Worm (Caenorhabditis elegans) whole organism, L4 larva: ENCODE results near the gene pvf-1.

Experiments used
- F10B5.3 ChIP-seq: sonication (generic microtip); optimal IDR thresholded peaks from 2 replicates; lab custom pipeline; 2016; ENCODE audit warnings: mild to moderate bottlenecking, missing genetic modification characterization, missing compliant biosample characterization
- F37D6.2 ChIP-seq: sonication (generic microtip); optimal IDR thresholded peaks from 2 replicates; lab custom pipeline; 2016; ENCODE audit warnings: mild to moderate bottlenecking, missing genetic modification characterization, missing compliant biosample characterization
- R02D3.7 ChIP-seq: fragments of 150-350 bp; sonication (generic microtip); optimal IDR thresholded peaks from 3 replicates; lab custom pipeline; 2014; ENCODE audit warnings: missing biosample characterization, missing genetic modification characterization
- T20F7.1 ChIP-seq: fragments of 200-800 bp; sonication (Bioruptor generic); optimal IDR thresholded peaks from 2 replicates; lab custom pipeline; 2018; ENCODE audit warnings: mild to moderate bottlenecking, missing genetic modification characterization, missing compliant biosample characterization
- T26A8.4 ChIP-seq: fragments of 200-800 bp; sonication (Bioruptor generic); IDR thresholded peaks from 2 replicates; pipeline ENCODE4 v1.3.6; 2022; ENCODE audit warnings: missing genetic modification characterization, missing compliant biosample characterization
- Y5F2A.4 ChIP-seq: fragments of 200-800 bp; sonication (Bioruptor generic); optimal IDR thresholded peaks from 2 replicates; lab custom pipeline; 2018; ENCODE audit warnings: mild to moderate bottlenecking, missing genetic modification characterization, missing compliant biosample characterization
- ZK546.5 ChIP-seq, 2 experiments: sonication (generic microtip); optimal IDR thresholded peaks; 2 replicates each; lab custom pipeline; 2017; ENCODE audit warnings: missing biosample characterization in 2 of 2, missing genetic modification characterization in 2 of 2
- aly-2 ChIP-seq: sonication (generic microtip); optimal IDR thresholded peaks from 2 replicates; lab custom pipeline; 2018; ENCODE audit warnings: missing biosample characterization, missing genetic modification characterization
- ceh-32 ChIP-seq: sonication (generic microtip); optimal IDR thresholded peaks from 2 replicates; lab custom pipeline; 2016; ENCODE audit warnings: mild to moderate bottlenecking, missing genetic modification characterization, missing compliant biosample characterization; ENCODE audit not compliant: poor library complexity
- ces-1 ChIP-seq: fragments of 150-350 bp; sonication (generic microtip); optimal IDR thresholded peaks from 4 replicates; lab custom pipeline; 2014; ENCODE audit warnings: missing biosample characterization, missing genetic modification reagents, missing genetic modification characterization
- cey-2 ChIP-seq: sonication (generic microtip); optimal IDR thresholded peaks from 3 replicates; lab custom pipeline; 2017; ENCODE audit warnings: missing genetic modification characterization, mild to moderate bottlenecking, missing compliant biosample characterization, antibody characterized with exemption, borderline replicate concordance; ENCODE audit not compliant: insufficient read depth
- ctbp-1 ChIP-seq: fragments of 200-800 bp; sonication (Bioruptor generic); IDR thresholded peaks from 2 replicates; pipeline ENCODE4 v1.3.6; 2022; ENCODE audit warnings: missing genetic modification reagents, missing genetic modification characterization, missing compliant biosample characterization
- daf-16 ChIP-seq, 3 experiments: sonication (generic microtip); optimal IDR thresholded peaks; 2 replicates each; lab custom pipeline; 2016 to 2017; ENCODE audit warnings: missing genetic modification characterization in 3 of 3, missing genetic modification reagents in 3 of 3, mild to moderate bottlenecking in 2 of 3, missing compliant biosample characterization in 2 of 3, missing biosample characterization in 1 of 3, moderate library complexity in 1 of 3
- dmd-6 ChIP-seq: fragments of 200-800 bp; sonication (Bioruptor generic); IDR thresholded peaks from 2 replicates; pipeline ENCODE4 v1.3.6; 2022; ENCODE audit warnings: missing genetic modification reagents, missing genetic modification characterization, missing compliant biosample characterization
- dmd-9 ChIP-seq: fragments of 200-800 bp; sonication (Bioruptor generic); IDR thresholded peaks from 2 replicates; pipeline ENCODE4 v1.3.6; 2022; ENCODE audit warnings: missing genetic modification reagents, missing genetic modification characterization, missing compliant biosample characterization
- dpl-1 ChIP-seq: fragments of 150-350 bp; optimal IDR thresholded peaks from 2 replicates; lab custom pipeline; 2014; ENCODE audit warnings: missing biosample characterization, missing genetic modification reagents, missing genetic modification characterization
- duxl-1 ChIP-seq: sonication (generic microtip); optimal IDR thresholded peaks from 2 replicates; lab custom pipeline; 2016; ENCODE audit warnings: mild to moderate bottlenecking, missing genetic modification characterization, moderate library complexity, missing compliant biosample characterization; ENCODE audit not compliant: poor library complexity
- egl-27 ChIP-seq: sonication (generic microtip); optimal IDR thresholded peaks from 3 replicates; lab custom pipeline; 2017; ENCODE audit warnings: missing biosample characterization, missing genetic modification reagents, missing genetic modification characterization
- egl-43 ChIP-seq: fragments of 200-800 bp; sonication (Bioruptor generic); IDR thresholded peaks from 2 replicates; pipeline ENCODE4 v1.3.6; 2022; ENCODE audit warnings: missing genetic modification reagents, missing genetic modification characterization, missing compliant biosample characterization
- fkh-10 ChIP-seq: fragments of 150-350 bp; optimal IDR thresholded peaks from 2 replicates; lab custom pipeline; 2014; ENCODE audit warnings: missing biosample characterization, missing genetic modification reagents, missing genetic modification characterization
- fos-1 ChIP-seq: fragments of 150-350 bp; optimal IDR thresholded peaks from 2 replicates; lab custom pipeline; 2014; ENCODE audit warnings: missing biosample characterization, missing genetic modification characterization
- hif-1 ChIP-seq, 2 experiments: sonication (generic microtip); optimal IDR thresholded peaks; 2 replicates each; lab custom pipeline; 2016 to 2017; ENCODE audit warnings: missing compliant biosample characterization in 2 of 2, missing genetic modification characterization in 2 of 2, missing genetic modification reagents in 2 of 2, missing genotype in 2 of 2, mild to moderate bottlenecking in 1 of 2
- hlh-30 ChIP-seq: sonication (generic microtip); optimal IDR thresholded peaks from 2 replicates; lab custom pipeline; 2017; ENCODE audit warnings: antibody characterized with exemption, mild to moderate bottlenecking, missing genetic modification characterization, missing compliant biosample characterization; ENCODE audit not compliant: insufficient read depth
- hmg-1.1 ChIP-seq: fragments of 200-800 bp; sonication (Bioruptor generic); IDR thresholded peaks from 2 replicates; pipeline ENCODE4 v1.3.6; 2022; ENCODE audit warnings: missing genetic modification reagents, missing genetic modification characterization, missing compliant biosample characterization
- lin-15B ChIP-seq: fragments of 150-350 bp; sonication (generic microtip); optimal IDR thresholded peaks from 3 replicates; lab custom pipeline; 2014; ENCODE audit warnings: missing biosample characterization, missing genetic modification characterization
- lin-29 ChIP-seq: fragments of 200-800 bp; sonication (Bioruptor generic); IDR thresholded peaks from 2 replicates; pipeline ENCODE4 v1.3.6; 2022; ENCODE audit warnings: missing genetic modification reagents, missing genetic modification characterization, missing compliant biosample characterization
- lin-38 ChIP-seq: fragments of 200-800 bp; sonication (Bioruptor generic); IDR thresholded peaks from 2 replicates; pipeline ENCODE4 v1.3.6; 2022; ENCODE audit warnings: missing genetic modification reagents, missing genetic modification characterization, missing compliant biosample characterization
- lin-39 ChIP-seq: fragments of 150-350 bp; optimal IDR thresholded peaks from 2 replicates; lab custom pipeline; 2014; ENCODE audit warnings: missing biosample characterization, missing genetic modification reagents, missing genetic modification characterization
- lsy-2 ChIP-seq, 2 experiments: fragments of 150-350 bp in 1 of 2; sonication (generic microtip) in 1 of 2; optimal IDR thresholded peaks; 2 replicates each; lab custom pipeline; 2014 to 2017; ENCODE audit warnings: missing biosample characterization in 2 of 2, missing genetic modification characterization in 2 of 2
- mep-1 ChIP-seq: fragments of 150-350 bp; sonication (generic microtip); optimal IDR thresholded peaks from 3 replicates; lab custom pipeline; 2014; ENCODE audit warnings: missing biosample characterization, missing genetic modification characterization
- mxl-3 ChIP-seq: fragments of 200-800 bp; sonication (Bioruptor generic); optimal IDR thresholded peaks from 2 replicates; lab custom pipeline; 2018; ENCODE audit warnings: mild to moderate bottlenecking, missing genetic modification characterization, missing compliant biosample characterization
- nhr-102 ChIP-seq: sonication (generic microtip); optimal IDR thresholded peaks from 2 replicates; lab custom pipeline; 2016; ENCODE audit warnings: mild to moderate bottlenecking, missing genetic modification characterization, moderate library complexity, missing compliant biosample characterization
- nhr-11 ChIP-seq: fragments of 150-350 bp; optimal IDR thresholded peaks from 2 replicates; lab custom pipeline; 2014; ENCODE audit warnings: missing biosample characterization, missing genetic modification characterization
- nhr-237 ChIP-seq: sonication (generic microtip); optimal IDR thresholded peaks from 2 replicates; lab custom pipeline; 2017; ENCODE audit warnings: missing biosample characterization, missing genetic modification characterization
- nhr-28 ChIP-seq: fragments of 150-350 bp; optimal IDR thresholded peaks from 2 replicates; lab custom pipeline; 2014; ENCODE audit warnings: missing biosample characterization, missing genetic modification characterization
- nhr-41 ChIP-seq: fragments of 200-800 bp; sonication (Bioruptor generic); IDR thresholded peaks from 2 replicates; pipeline ENCODE4 v1.3.6; 2022; ENCODE audit warnings: missing genetic modification reagents, missing genetic modification characterization, missing compliant biosample characterization
- nhr-76 ChIP-seq: fragments of 150-350 bp; optimal IDR thresholded peaks from 2 replicates; lab custom pipeline; 2014; ENCODE audit warnings: missing biosample characterization, missing genetic modification characterization
- pha-4 ChIP-seq, 2 experiments: fragments of 150-350 bp in 1 of 2; fragments of 200-800 bp in 1 of 2; sonication (Bioruptor generic) in 1 of 2; IDR thresholded peaks in 1 of 2; optimal IDR thresholded peaks in 1 of 2; 2 replicates each; pipeline versions ENCODE4 v1.3.6 to Lab custom; 2014 to 2022; ENCODE audit warnings: missing genetic modification characterization in 2 of 2, missing genetic modification reagents in 2 of 2, missing biosample characterization in 1 of 2, missing compliant biosample characterization in 1 of 2
- rbr-2 ChIP-seq: sonication (generic microtip); optimal IDR thresholded peaks from 2 replicates; lab custom pipeline; 2016; ENCODE audit warnings: missing genotype, missing genetic modification characterization, missing compliant biosample characterization
- saeg-2 ChIP-seq: fragments of 200-800 bp; sonication (Bioruptor generic); IDR thresholded peaks from 2 replicates; pipeline ENCODE4 v1.3.6; 2022; ENCODE audit warnings: missing genetic modification reagents, missing genetic modification characterization, missing compliant biosample characterization
- snpc-1.2 ChIP-seq: fragments of 200-800 bp; sonication (Bioruptor generic); IDR thresholded peaks from 2 replicates; pipeline ENCODE4 v1.3.6; 2022; ENCODE audit warnings: missing genetic modification reagents, missing genetic modification characterization, missing compliant biosample characterization
- spr-3 ChIP-seq: fragments of 200-800 bp; sonication (Bioruptor generic); optimal IDR thresholded peaks from 2 replicates; lab custom pipeline; 2018; ENCODE audit warnings: mild to moderate bottlenecking, missing genetic modification characterization, missing compliant biosample characterization
- tag-97 ChIP-seq: fragments of 200-800 bp; sonication (Bioruptor generic); IDR thresholded peaks from 2 replicates; pipeline ENCODE4 v1.3.6; 2022; ENCODE audit warnings: missing genetic modification characterization, missing compliant biosample characterization
- unc-130 ChIP-seq: sonication (generic microtip); optimal IDR thresholded peaks from 2 replicates; lab custom pipeline; 2016; ENCODE audit warnings: missing genetic modification reagents, missing genetic modification characterization, missing compliant biosample characterization
- unc-62 ChIP-seq, 3 experiments: fragments of 150-350 bp in 1 of 3; sonication (generic microtip); optimal IDR thresholded peaks in 2 of 3; peaks in 1 of 3; 1 replicate in 1 of 3; 2 replicates in 2 of 3; lab custom pipeline; 2014 to 2017; ENCODE audit warnings: missing biosample characterization in 3 of 3, missing genetic modification characterization in 3 of 3, missing genetic modification reagents in 3 of 3, missing genotype in 1 of 3
- vab-7 ChIP-seq: fragments of 200-800 bp; sonication (Bioruptor generic); IDR thresholded peaks from 2 replicates; pipeline ENCODE4 v1.3.6; 2022; ENCODE audit warnings: missing genetic modification reagents, missing genetic modification characterization, missing compliant biosample characterization
- zfp-2 ChIP-seq: sonication (generic microtip); optimal IDR thresholded peaks from 2 replicates; lab custom pipeline; 2016; ENCODE audit warnings: mild to moderate bottlenecking, missing genetic modification characterization, missing compliant biosample characterization
- zip-11 ChIP-seq: fragments of 200-800 bp; sonication (Bioruptor generic); IDR thresholded peaks from 2 replicates; pipeline ENCODE4 v1.3.6; 2022; ENCODE audit warnings: missing genetic modification characterization, missing compliant biosample characterization
- ztf-11 ChIP-seq: fragments of 150-350 bp; optimal IDR thresholded peaks from 2 replicates; lab custom pipeline; 2014; ENCODE audit warnings: missing biosample characterization, missing genetic modification characterization

The pvf-1 gene

DNA sequence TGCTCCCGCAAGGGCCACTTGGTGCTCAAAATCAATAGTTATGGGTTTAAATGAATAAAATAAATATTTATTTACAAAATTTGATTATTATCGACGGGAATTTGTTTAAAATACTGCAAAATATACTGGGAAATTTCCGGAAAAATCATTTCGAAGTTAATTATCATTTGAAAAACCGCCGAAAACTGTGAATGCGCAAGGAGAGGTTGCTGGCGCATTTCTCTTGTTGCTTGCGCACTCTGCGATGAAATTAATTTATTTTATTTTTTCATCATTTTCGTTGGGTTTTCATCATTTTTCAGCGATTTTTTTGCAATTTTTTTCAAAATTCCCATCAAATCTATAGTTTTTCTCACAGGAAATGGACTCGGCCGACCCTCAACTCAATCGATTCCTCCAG lies 35.4 kb upstream of the pvf-1 start, which contains the start of gene ddp-1:
Gene ddp-1, plus strand, starts transcription at position 357 of the 400 bp plus-strand sequence.
- TF ChIP-seq fkh-10 (GFP tag; lab: Kevin White, UChicago) (peak; percentile 96), duxl-1 (tag; lab: Kevin White, UChicago) (peak; percentile 95), unc-130 (GFP tag; lab: Kevin White, UChicago) (peak; percentile 69), snpc-1.2 (GFP tag; lab: Robert Waterston, UW) (peak; percentile 73; the same call in 1 of the 2 replicates), ces-1 (peak; percentile 75), tag-97 (GFP tag; lab: Robert Waterston, UW) (no peak), zip-11 (no peak), lin-39 (tag; lab: Kevin White, UChicago) (peak; percentile 81), hmg-1.1 (GFP tag; lab: Robert Waterston, UW) (peak; percentile 91), nhr-11 (peak; percentile 69), zfp-2 (peak; percentile 50), dmd-6 (GFP tag; lab: Robert Waterston, UW) (peak; percentile 86), hlh-30 (tag; lab: Kevin White, UChicago) (peak; percentile 79), ctbp-1 (peak; percentile 91), F37D6.2 (tag; lab: Kevin White, UChicago) (peak; percentile 91), R02D3.7 (tag; lab: Kevin White, UChicago) (no peak), egl-27 (no peak), lin-38 (peak; percentile 96), ceh-32 (tag; lab: Kevin White, UChicago) (peak; percentile 62), cey-2 (no peak), fos-1 (tag; lab: Kevin White, UChicago) (no peak), egl-43 (GFP tag; lab: Robert Waterston, UW) (peak; percentile 61; the same call in 1 of the 2 replicates), lin-15B (tag; lab: Kevin White, UChicago) (peak; percentile 82), ZK546.5 (tag; optimal IDR thresholded peaks at IDR 0.05; lab: Kevin White, UChicago) (peak in 1 of 2 experiments; percentile 1), unc-62 (GFP tag; optimal IDR thresholded peaks at IDR 0.05 in 1 of 2; lab: Kevin White, UChicago) (no peak), unc-62 (tag; optimal IDR thresholded peaks at IDR 0.05; lab: Kevin White, UChicago) (no peak), aly-2 (no peak), mxl-3 (GFP tag; lab: Kevin White, UChicago) (peak; percentile 32), daf-16 (GFP tag; optimal IDR thresholded peaks at IDR 0.05; lab: Kevin White, UChicago) (peak; percentile 58 to 80), daf-16 (tag; optimal IDR thresholded peaks at IDR 0.05; lab: Kevin White, UChicago) (peak; percentile 57), saeg-2 (GFP tag; lab: Robert Waterston, UW) (peak; percentile 93), F10B5.3 (tag; lab: Kevin White, UChicago) (peak; percentile 91), T20F7.1 (GFP tag; lab: Kevin White, UChicago) (peak; percentile 87), vab-7 (GFP tag; lab: Robert Waterston, UW) (peak; percentile 70), lin-29 (GFP tag; lab: Robert Waterston, UW) (peak; percentile 84), spr-3 (GFP tag; lab: Kevin White, UChicago) (peak; percentile 94), T26A8.4 (peak; percentile 93), nhr-41 (GFP tag; lab: Robert Waterston, UW) (no peak), mep-1 (tag; lab: Kevin White, UChicago) (peak; percentile 98), nhr-237 (no peak), dpl-1 (GFP tag; lab: Kevin White, UChicago) (peak; percentile 100), hif-1 (tag; optimal IDR thresholded peaks at IDR 0.05; lab: Kevin White, UChicago) (peak; percentile 65 to 78), nhr-28 (tag; lab: Kevin White, UChicago) (peak; percentile 71), rbr-2 (tag; lab: Kevin White, UChicago) (peak; percentile 93), dmd-9 (GFP tag; lab: Robert Waterston, UW) (peak; percentile 87), ztf-11 (tag; lab: Kevin White, UChicago) (no peak), pha-4 (GFP tag; IDR thresholded peaks at IDR 0.05; lab: Robert Waterston, UW) (peak; percentile 87), pha-4 (tag; optimal IDR thresholded peaks at IDR 0.05; lab: Kevin White, UChicago) (peak; percentile 96), Y5F2A.4 (peak; percentile 85), lsy-2 (tag; optimal IDR thresholded peaks at IDR 0.05; lab: Kevin White, UChicago) (peak; percentile 82 to 96), nhr-76 (tag; lab: Kevin White, UChicago) (peak; percentile 49), nhr-102 (tag; lab: Kevin White, UChicago) (peak; percentile 95)
